Fruit fly (Drosophila melanogaster): ENCODE measurements around the gene CG10147.

DNA sequence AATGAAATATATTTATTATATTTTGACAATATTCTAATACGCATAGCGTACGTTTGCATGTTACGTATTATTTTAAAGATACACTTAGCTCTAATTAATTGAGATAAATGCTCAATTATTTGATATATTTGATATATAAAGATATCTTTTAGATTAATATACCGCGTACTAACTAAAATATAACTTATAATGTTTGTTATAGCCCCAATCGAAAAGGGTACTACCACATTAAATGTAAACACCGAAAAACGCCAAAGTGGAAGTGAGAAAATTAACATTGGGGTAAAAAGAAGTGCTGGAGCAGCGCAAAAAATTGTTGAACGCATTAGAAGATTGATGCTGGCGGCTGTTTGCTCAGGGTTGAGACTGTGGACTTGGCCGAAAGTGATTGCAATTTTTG, 45.0 kb downstream of the CG10147 start:
- TF ChIP-seq CG32121 (GFP tag; IDR thresholded peaks at IDR 0.05): no peak
- TF ChIP-seq CG8159 (tag; optimal IDR thresholded peaks at IDR 0.05): no peak
- TF ChIP-seq CG12605 (GFP tag; IDR thresholded peaks at IDR 0.05): no peak
- TF ChIP-seq CG34367 (tag; optimal IDR thresholded peaks at IDR 0.05): no peak
- TF ChIP-seq CG14655 (GFP tag; optimal IDR thresholded peaks at IDR 0.05): no peak
- TF ChIP-seq fd96Ca (GFP tag; IDR thresholded peaks at IDR 0.05): no peak
- TF ChIP-seq rn (GFP tag; IDR thresholded peaks at IDR 0.05): no peak
- TF ChIP-seq EcR (GFP tag; optimal IDR thresholded peaks at IDR 0.05): no peak
- TF ChIP-seq Pif1B (GFP tag; optimal IDR thresholded peaks at IDR 0.05): no peak
- no peak for TF ChIP-seq D1 (tag; optimal IDR thresholded peaks at IDR 0.05)
- no peak for TF ChIP-seq CG4496 (GFP tag; IDR thresholded peaks at IDR 0.05)
